Worm (Caenorhabditis elegans): ENCODE results near the gene C03E10.1.

ce11 chrV:11323720-11324119 is 32.7 kb downstream of the C03E10.1 start, which contains the start of gene str-141:
- TF ChIP-seq nhr-12 (tag; optimal IDR thresholded peaks at IDR 0.05) (no peak), aly-2 (tag; optimal IDR thresholded peaks at IDR 0.05) (no peak), nhr-11 (tag; optimal IDR thresholded peaks at IDR 0.05) (no peak), ztf-4 (tag; optimal IDR thresholded peaks at IDR 0.05) (no peak), nhr-43 (tag; optimal IDR thresholded peaks at IDR 0.05; ENCODE audit: poor library complexity, severe bottlenecking) (no peak), elt-1 (tag; optimal IDR thresholded peaks at IDR 0.05) (no peak), unc-39 (tag; optimal IDR thresholded peaks at IDR 0.05) (no peak), nhr-237 (tag; optimal IDR thresholded peaks at IDR 0.05) (no peak), mml-1 (tag; optimal IDR thresholded peaks at IDR 0.05) (no peak), skn-1 (tag; optimal IDR thresholded peaks at IDR 0.05) (no peak), tbx-2 (tag; optimal IDR thresholded peaks at IDR 0.05) (no peak), fkh-10 (GFP tag; optimal IDR thresholded peaks at IDR 0.05) (no peak), daf-12 (tag; optimal IDR thresholded peaks at IDR 0.05) (no peak), sea-2 (GFP tag; optimal IDR thresholded peaks at IDR 0.05) (no peak)

All from whole organism, L3 larva.